Fruit fly (Drosophila melanogaster) whole organism, embryonic: ENCODE measurements around the gene Nmdar1.

Source experiments
- CG10959 ChIP-seq: fragments of 200-800 bp; sonication (Bioruptor generic); IDR thresholded peaks from 2 replicates; pipeline ENCODE4 v1.3.6; 2022; ENCODE audit warnings: missing biosample characterization, missing genetic modification characterization
- CG12769 ChIP-seq: fragments of 200-800 bp; sonication (Bioruptor generic); optimal IDR thresholded peaks from 2 replicates; lab custom pipeline; 2019; ENCODE audit warnings: missing biosample characterization, mild to moderate bottlenecking, missing genetic modification characterization, moderate library complexity
- CG12942 ChIP-seq: fragments of 200-800 bp; sonication (Bioruptor generic); optimal IDR thresholded peaks from 3 replicates; lab custom pipeline; 2016; ENCODE audit warnings: missing biosample characterization, missing genetic modification characterization
- CG13424 ChIP-seq: fragments of 200-800 bp; sonication (Bioruptor generic); optimal IDR thresholded peaks from 2 replicates; lab custom pipeline; 2019; ENCODE audit warnings: missing biosample characterization, mild to moderate bottlenecking, missing genetic modification characterization, moderate library complexity
- CG14050 ChIP-seq: fragments of 200-800 bp; sonication (Bioruptor generic); IDR thresholded peaks from 3 replicates; pipeline ENCODE4 v1.3.6; 2022; ENCODE audit warnings: missing biosample characterization, missing genetic modification characterization
- CG14441 ChIP-seq: fragments of 200-800 bp; sonication (Bioruptor generic); IDR thresholded peaks from 2 replicates; pipeline ENCODE4 v1.3.6; 2022; ENCODE audit warnings: missing biosample characterization, missing genetic modification characterization
- CG16813 ChIP-seq: fragments of 200-800 bp; sonication (Bioruptor generic); IDR thresholded peaks from 3 replicates; pipeline ENCODE4 v1.3.6; 2022; ENCODE audit warnings: missing biosample characterization, missing genetic modification characterization; ENCODE audit not compliant: partially characterized antibody
- CG2678 ChIP-seq: fragments of 200-800 bp; sonication (Bioruptor generic); optimal IDR thresholded peaks from 3 replicates; lab custom pipeline; 2019; ENCODE audit warnings: missing biosample characterization, mild to moderate bottlenecking, missing genetic modification characterization, moderate library complexity
- CG31441 ChIP-seq: fragments of 200-800 bp; sonication (Bioruptor generic); IDR thresholded peaks from 2 replicates; pipeline ENCODE4 v1.3.6; 2022; ENCODE audit warnings: missing biosample characterization, missing genetic modification characterization
- CG32532 ChIP-seq: fragments of 200-800 bp; sonication (Bioruptor generic); IDR thresholded peaks from 2 replicates; pipeline ENCODE4 v1.3.6; 2022; ENCODE audit warnings: missing biosample characterization, missing genetic modification characterization
- CG32772 ChIP-seq: fragments of 200-800 bp; sonication (Bioruptor generic); IDR thresholded peaks from 2 replicates; pipeline ENCODE4 v1.3.6; 2022; ENCODE audit warnings: missing biosample characterization, missing genetic modification characterization
- CG43689 ChIP-seq: fragments of 200-800 bp; sonication (Bioruptor generic); IDR thresholded peaks from 2 replicates; pipeline ENCODE4 v1.3.6; 2022; ENCODE audit warnings: missing biosample characterization, missing genetic modification characterization
- CG4854 ChIP-seq: fragments of 200-800 bp; sonication (Bioruptor generic); optimal IDR thresholded peaks from 2 replicates; lab custom pipeline; 2016; ENCODE audit warnings: missing biosample characterization, missing genetic modification characterization, inconsistent platforms
- CG7357 ChIP-seq: fragments of 200-800 bp; sonication (Bioruptor generic); IDR thresholded peaks from 3 replicates; pipeline ENCODE4 v1.3.6; 2022; ENCODE audit warnings: missing biosample characterization, missing genetic modification characterization
- CG9437 ChIP-seq: fragments of 200-800 bp; sonication (Bioruptor generic); optimal IDR thresholded peaks from 2 replicates; lab custom pipeline; 2018; ENCODE audit warnings: missing biosample characterization, mild to moderate bottlenecking, missing genetic modification characterization
- CG9876 ChIP-seq: fragments of 200-800 bp; sonication (Bioruptor generic); optimal IDR thresholded peaks from 2 replicates; lab custom pipeline; 2016; ENCODE audit warnings: missing biosample characterization, missing genetic modification characterization
- Dad ChIP-seq: fragments of 200-800 bp; sonication (Bioruptor generic); optimal IDR thresholded peaks from 3 replicates; lab custom pipeline; 2016; ENCODE audit warnings: missing biosample characterization, missing genetic modification characterization
- Doc2 ChIP-seq: fragments of 200-800 bp; sonication (Bioruptor generic); IDR thresholded peaks from 2 replicates; pipeline ENCODE4 v1.3.6; 2022; ENCODE audit warnings: missing biosample characterization, missing genetic modification characterization
- Drgx ChIP-seq: fragments of 200-800 bp; sonication (Bioruptor generic); IDR thresholded peaks from 2 replicates; pipeline ENCODE4 v1.3.6; 2022; ENCODE audit warnings: missing biosample characterization, missing genetic modification characterization
- E2f2 ChIP-seq: fragments of 200-800 bp; sonication (Bioruptor generic); IDR thresholded peaks from 2 replicates; pipeline ENCODE4 v1.3.6; 2022; ENCODE audit warnings: missing biosample characterization, missing genetic modification characterization
- H2.0 ChIP-seq: fragments of 200-800 bp; sonication (Bioruptor generic); IDR thresholded peaks from 2 replicates; pipeline ENCODE4 v1.3.6; 2022; ENCODE audit warnings: missing biosample characterization, missing genetic modification characterization
- Hr78 ChIP-seq, 2 experiments: fragments of 200-800 bp in 1 of 2; fragments of >200 bp in 1 of 2; sonication (Bioruptor generic) in 1 of 2; optimal IDR thresholded peaks; 2 replicates each; lab custom pipeline; 2017 to 2019; ENCODE audit warnings: missing biosample characterization in 2 of 2, missing genetic modification characterization in 2 of 2, mild to moderate bottlenecking in 1 of 2, moderate library complexity in 1 of 2
- Lpt ChIP-seq: fragments of >200 bp; optimal IDR thresholded peaks from 2 replicates; lab custom pipeline; 2018; ENCODE audit warnings: missing biosample characterization, missing genetic modification characterization
- MESR4 ChIP-seq: fragments of 200-800 bp; sonication (Bioruptor generic); optimal IDR thresholded peaks from 2 replicates; lab custom pipeline; 2018; ENCODE audit warnings: missing biosample characterization, mild to moderate bottlenecking, missing genetic modification characterization, moderate library complexity
- Myb ChIP-seq: fragments of 200-800 bp; sonication (Bioruptor generic); optimal IDR thresholded peaks from 2 replicates; lab custom pipeline; 2016; ENCODE audit warnings: missing biosample characterization, missing genetic modification characterization
- NFAT ChIP-seq: fragments of 200-800 bp; sonication (Bioruptor generic); IDR thresholded peaks from 2 replicates; pipeline ENCODE4 v1.3.6; 2022; ENCODE audit warnings: missing biosample characterization, missing genetic modification characterization
- Rx ChIP-seq: fragments of 200-800 bp; sonication (Bioruptor generic); IDR thresholded peaks from 2 replicates; pipeline ENCODE4 v1.3.6; 2022; ENCODE audit warnings: missing biosample characterization, missing genetic modification characterization
- Six4 ChIP-seq: fragments of 200-800 bp; sonication (Bioruptor generic); optimal IDR thresholded peaks from 2 replicates; lab custom pipeline; 2016; ENCODE audit warnings: missing biosample characterization, missing genetic modification characterization
- Sox102F ChIP-seq: fragments of 200-800 bp; sonication (Bioruptor generic); optimal IDR thresholded peaks from 2 replicates; lab custom pipeline; 2018; ENCODE audit warnings: missing biosample characterization, mild to moderate bottlenecking, missing genetic modification characterization, moderate library complexity
- Sry-β ChIP-seq: fragments of 200-800 bp; sonication (Bioruptor generic); optimal IDR thresholded peaks from 2 replicates; lab custom pipeline; 2018; ENCODE audit warnings: missing biosample characterization, mild to moderate bottlenecking, missing genetic modification characterization, moderate library complexity
- Usf ChIP-seq: fragments of 200-800 bp; sonication (Bioruptor generic); optimal IDR thresholded peaks from 2 replicates; lab custom pipeline; 2017; ENCODE audit warnings: missing genotype, missing biosample characterization, missing genetic modification characterization
- Xrp1 ChIP-seq: fragments of 200-800 bp; sonication (Bioruptor generic); IDR thresholded peaks from 2 replicates; pipeline ENCODE4 v1.3.6; 2022; ENCODE audit warnings: missing biosample characterization, missing genetic modification characterization
- ato ChIP-seq: fragments of 200-800 bp; sonication (Bioruptor generic); IDR thresholded peaks from 2 replicates; pipeline ENCODE4 v1.3.6; 2022; ENCODE audit warnings: missing biosample characterization, missing genetic modification characterization; ENCODE audit not compliant: partially characterized antibody
- bbx ChIP-seq: fragments of 200-800 bp; sonication (Bioruptor generic); IDR thresholded peaks from 2 replicates; pipeline ENCODE4 v1.3.6; 2022; ENCODE audit warnings: missing biosample characterization, missing genetic modification characterization; ENCODE audit not compliant: partially characterized antibody
- corto ChIP-seq: fragments of 200-800 bp; sonication (Bioruptor generic); optimal IDR thresholded peaks from 2 replicates; lab custom pipeline; 2016; ENCODE audit warnings: missing biosample characterization, mild to moderate bottlenecking, missing genetic modification characterization, moderate library complexity
- da ChIP-seq: fragments of 200-800 bp; sonication (Bioruptor generic); optimal IDR thresholded peaks from 2 replicates; lab custom pipeline; 2016; ENCODE audit warnings: missing biosample characterization, missing genetic modification characterization
- dmrt11E ChIP-seq: fragments of 200-800 bp; sonication (Bioruptor generic); optimal IDR thresholded peaks from 3 replicates; lab custom pipeline; 2018; ENCODE audit warnings: missing biosample characterization, mild to moderate bottlenecking, missing genetic modification characterization, moderate library complexity
- dysf ChIP-seq: fragments of 200-800 bp; sonication (Bioruptor generic); IDR thresholded peaks from 3 replicates; pipeline ENCODE4 v1.3.6; 2022; ENCODE audit warnings: missing biosample characterization, missing genetic modification characterization
- eyg ChIP-seq: fragments of 200-800 bp; sonication (Bioruptor generic); optimal IDR thresholded peaks from 3 replicates; lab custom pipeline; 2016; ENCODE audit warnings: missing biosample characterization, missing genetic modification characterization
- gcm ChIP-seq: fragments of 200-800 bp; sonication (Bioruptor generic); optimal IDR thresholded peaks from 2 replicates; lab custom pipeline; 2019; ENCODE audit warnings: missing biosample characterization, mild to moderate bottlenecking, missing genetic modification characterization, moderate library complexity
- her ChIP-seq: fragments of 200-800 bp; sonication (Bioruptor generic); optimal IDR thresholded peaks from 2 replicates; lab custom pipeline; 2016; ENCODE audit warnings: missing biosample characterization, missing genetic modification characterization
- jing ChIP-seq: fragments of 200-800 bp; sonication (Bioruptor generic); optimal IDR thresholded peaks from 2 replicates; lab custom pipeline; 2018; ENCODE audit warnings: missing biosample characterization, mild to moderate bottlenecking, missing genetic modification characterization
- kay ChIP-seq: fragments of 200-800 bp; sonication (Bioruptor generic); optimal IDR thresholded peaks from 2 replicates; lab custom pipeline; 2016; ENCODE audit warnings: missing biosample characterization, missing genetic modification characterization
- kni ChIP-seq: fragments of 200-800 bp; sonication (Bioruptor generic); optimal IDR thresholded peaks from 3 replicates; lab custom pipeline; 2017; ENCODE audit warnings: mild to moderate bottlenecking, missing biosample characterization, missing genetic modification reagents, missing genetic modification characterization
- maf-S ChIP-seq: fragments of 200-800 bp; sonication (Bioruptor generic); optimal IDR thresholded peaks from 2 replicates; lab custom pipeline; 2016; ENCODE audit warnings: missing biosample characterization, missing genetic modification characterization
- mirr ChIP-seq: fragments of 200-800 bp; sonication (Bioruptor generic); optimal IDR thresholded peaks from 3 replicates; lab custom pipeline; 2018; ENCODE audit warnings: missing biosample characterization, mild to moderate bottlenecking, missing genetic modification characterization
- sisA ChIP-seq: fragments of 200-800 bp; sonication (Bioruptor generic); IDR thresholded peaks from 2 replicates; pipeline ENCODE4 v1.3.6; 2022; ENCODE audit warnings: missing biosample characterization, missing genetic modification characterization
- sug ChIP-seq: fragments of 200-800 bp; optimal IDR thresholded peaks from 2 replicates; lab custom pipeline; 2019; ENCODE audit warnings: missing biosample characterization, mild to moderate bottlenecking, missing genetic modification characterization, moderate library complexity
- trem ChIP-seq: fragments of 200-800 bp; optimal IDR thresholded peaks from 3 replicates; lab custom pipeline; 2019; ENCODE audit warnings: missing biosample characterization, mild to moderate bottlenecking, missing genetic modification characterization, moderate library complexity
- vnd ChIP-seq: fragments of 200-800 bp; sonication (Bioruptor generic); IDR thresholded peaks from 3 replicates; pipeline ENCODE4 v1.3.6; 2022; ENCODE audit warnings: missing biosample characterization, missing genetic modification characterization; ENCODE audit not compliant: partially characterized antibody
- wek ChIP-seq: fragments of 200-800 bp; sonication (Bioruptor generic); optimal IDR thresholded peaks from 3 replicates; lab custom pipeline; 2018; ENCODE audit warnings: missing biosample characterization, mild to moderate bottlenecking, missing genetic modification characterization, moderate library complexity
- zen ChIP-seq: fragments of 200-800 bp; sonication (Bioruptor generic); optimal IDR thresholded peaks from 3 replicates; lab custom pipeline; 2018; ENCODE audit warnings: missing biosample characterization, mild to moderate bottlenecking, missing genetic modification characterization, moderate library complexity

Gene Nmdar1

dm6 chr3R:5474551-5474950, 48.6 kb downstream of the Nmdar1 start, which contains the start of the genes CG45100, HDAC3 and Hcs (continued):
- TF ChIP-seq Hr78 (GFP tag; optimal IDR thresholded peaks at IDR 0.05; lab: Kevin White, UChicago) (no peak), trem (peak; percentile 31), CG14441 (peak; percentile 27; the same call in 1 of the 2 replicates), Myb (GFP tag; lab: Kevin White, UChicago) (peak; percentile 43), Xrp1 (GFP tag; lab: Robert Waterston, UW) (peak; percentile 40), ato (GFP tag; lab: Robert Waterston, UW) (peak; percentile 60), CG14050 (GFP tag; lab: Robert Waterston, UW) (no peak), MESR4 (no peak), eyg (GFP tag; lab: Kevin White, UChicago) (peak; percentile 28), maf-S (GFP tag; lab: Kevin White, UChicago) (peak; percentile 20), CG32532 (peak; percentile 67), CG9437 (GFP tag; lab: Kevin White, UChicago) (no peak), Dad (GFP tag; lab: Kevin White, UChicago) (peak; percentile 67), sisA (GFP tag; lab: Robert Waterston, UW) (no peak), CG31441 (GFP tag; lab: Robert Waterston, UW) (no peak), Rx (GFP tag; lab: Robert Waterston, UW) (no peak), CG4854 (no peak), CG43689 (no peak), sug (no peak), CG7357 (GFP tag; lab: Robert Waterston, UW) (no peak), dysf (GFP tag; lab: Robert Waterston, UW) (no peak; the same call in 2 of the 3 replicates), corto (GFP tag; lab: Kevin White, UChicago) (no peak), mirr (GFP tag; lab: Kevin White, UChicago) (no peak), her (no peak), Six4 (GFP tag; lab: Kevin White, UChicago) (no peak), CG32772 (GFP tag; lab: Robert Waterston, UW) (0 out of 2 replicates have a peak, but pooled peaks have one; percentile 19), H2.0 (GFP tag; lab: Robert Waterston, UW) (no peak), E2f2 (GFP tag; lab: Robert Waterston, UW) (no peak), Doc2 (GFP tag; lab: Robert Waterston, UW) (no peak), NFAT (peak; percentile 56; the same call in 1 of the 2 replicates), CG12942 (peak; percentile 34), Usf (GFP tag; lab: Kevin White, UChicago) (no peak), Sry-β (GFP tag; lab: Kevin White, UChicago) (peak; percentile 100), gcm (GFP tag; lab: Kevin White, UChicago) (no peak), jing (GFP tag; lab: Kevin White, UChicago) (no peak), CG2678 (no peak), bbx (GFP tag; lab: Robert Waterston, UW) (peak; percentile 75), CG13424 (peak; percentile 56), da (GFP tag; lab: Kevin White, UChicago) (peak; percentile 23), CG9876 (peak; percentile 52), kay (GFP tag; lab: Kevin White, UChicago) (no peak), CG10959 (GFP tag; lab: Robert Waterston, UW) (no peak), Sox102F (GFP tag; lab: Kevin White, UChicago) (no peak), vnd (GFP tag; lab: Robert Waterston, UW) (peak; percentile 92), CG16813 (peak; percentile 90), wek (no peak), Lpt (GFP tag; lab: Kevin White, UChicago) (no peak), CG12769 (tag; lab: Kevin White, UChicago) (no peak), kni (GFP tag; lab: Kevin White, UChicago) (no peak), dmrt11E (tag; lab: Kevin White, UChicago) (no peak), Drgx (no peak), zen (tag; lab: Kevin White, UChicago) (peak; percentile 73)
